Fruit fly (Drosophila melanogaster): ENCODE measurements around the gene Strump.

- TF ChIP-seq CTCF (optimal IDR thresholded peaks at IDR 0.05) (no peak), CG8478 (optimal IDR thresholded peaks at IDR 0.05) (no peak)
Observed at dm6 chr3L:16149418-16150160, 27.8 kb downstream of the Strump start.

Measured in S2 (cell line).